Worm (Caenorhabditis elegans): Measurements from ENCODE around the gene F21D12.2.

ce11 chrII:7342884-7343283 lies 25.3 kb downstream of the F21D12.2 start:
- TF ChIP-seq ama-1 (optimal IDR thresholded peaks at IDR 0.05) (no peak), nhr-11 (tag; optimal IDR thresholded peaks at IDR 0.05) (no peak), mes-2 (tag; optimal IDR thresholded peaks at IDR 0.05; ENCODE audit: poor library complexity, severe bottlenecking) (no peak), ceh-28 (tag; optimal IDR thresholded peaks at IDR 0.05) (no peak)
